Fruit fly (Drosophila melanogaster) whole organism, prepupa: ENCODE measurements around the gene Adss.

ENCODE experiments used
- CG11902 ChIP-seq: fragments of 200-800 bp; sonication (Bioruptor generic); optimal IDR thresholded peaks from 3 replicates; lab custom pipeline; 2016; ENCODE audit warnings: missing biosample characterization, missing genetic modification characterization
- CG6808 ChIP-seq: fragments of 200-800 bp; sonication (Bioruptor generic); optimal IDR thresholded peaks from 3 replicates; lab custom pipeline; 2017; ENCODE audit warnings: missing biosample characterization, missing genetic modification characterization, mild to moderate bottlenecking, moderate library complexity, missing genetic modification reagents

DNA sequence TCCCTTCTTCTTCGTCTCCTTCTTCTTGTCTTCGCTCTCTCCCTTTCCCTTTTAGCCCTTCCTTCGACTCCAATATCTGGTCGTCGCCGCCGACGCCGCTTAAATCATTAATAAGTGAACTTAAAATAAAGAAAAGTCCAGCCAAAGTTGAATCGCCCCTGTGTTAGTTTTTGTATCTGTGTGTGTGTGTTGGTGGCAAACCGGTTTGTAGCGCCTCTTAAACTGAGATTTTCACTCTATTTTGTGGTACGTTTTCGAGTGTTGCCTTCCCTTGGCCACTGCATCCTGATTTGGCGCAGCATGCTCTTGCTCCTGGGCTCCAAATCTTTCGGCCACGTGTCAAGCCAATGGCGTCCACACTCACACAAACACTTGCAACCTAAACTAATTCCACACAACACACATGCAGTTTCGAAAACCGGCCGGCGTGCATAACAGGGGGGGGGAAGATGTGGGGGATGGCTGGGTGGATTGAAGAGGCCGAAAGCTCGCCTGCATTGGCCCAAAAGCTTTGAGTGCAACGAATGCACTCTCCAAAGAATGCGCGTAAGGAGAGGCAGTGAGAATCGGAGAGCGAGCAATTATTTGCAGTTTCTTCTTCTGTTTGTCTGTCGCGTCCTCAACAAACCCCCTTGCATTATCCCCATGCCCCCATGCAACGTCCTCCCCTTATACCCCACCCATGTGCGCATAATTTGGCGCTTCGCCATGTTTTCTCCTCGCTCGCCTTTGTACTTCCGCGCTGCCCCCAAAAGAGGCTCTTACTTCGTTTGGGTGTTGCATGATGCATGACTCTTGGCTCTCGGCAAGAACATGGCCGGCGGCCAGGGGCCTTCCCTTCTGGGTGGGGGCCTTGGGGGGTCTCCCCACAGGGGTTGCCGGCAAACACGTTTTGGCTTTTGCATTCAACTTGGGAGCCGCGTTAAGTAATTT is 45.7 kb downstream of the Adss start:
- TF ChIP-seq CG11902 (GFP tag; lab: Kevin White, UChicago), result no peak
- TF ChIP-seq CG6808, result peak; percentile 14
